Worm (Caenorhabditis elegans): ENCODE data around the gene arrd-11.

ce11 chrII:13729416-13729815 lies 33.8 kb upstream of the arrd-11 start, which contains the start of gene Y54G9A.9:
- no peak for TF ChIP-seq ceh-82 (tag; optimal IDR thresholded peaks at IDR 0.05)
- no peak for TF ChIP-seq aly-2 (tag; optimal IDR thresholded peaks at IDR 0.05)
- TF ChIP-seq egl-27 (tag; optimal IDR thresholded peaks at IDR 0.05): no peak
- TF ChIP-seq ztf-1 (GFP tag; conservative IDR thresholded peaks at IDR 0.05): no peak
- TF ChIP-seq fos-1 (tag; optimal IDR thresholded peaks at IDR 0.05): no peak
- TF ChIP-seq lin-13 (GFP tag; optimal IDR thresholded peaks at IDR 0.05): no peak
- no peak for TF ChIP-seq nhr-12 (tag; optimal IDR thresholded peaks at IDR 0.05)
- no peak for TF ChIP-seq mab-5 (tag; optimal IDR thresholded peaks at IDR 0.05)
- TF ChIP-seq F13H6.1 (tag; optimal IDR thresholded peaks at IDR 0.05): no peak
- no peak for TF ChIP-seq nhr-11 (tag; optimal IDR thresholded peaks at IDR 0.05)
- no peak for TF ChIP-seq lin-11 (tag; optimal IDR thresholded peaks at IDR 0.05)

Measured in whole organism, L2 larva.